Worm (Caenorhabditis elegans): ENCODE results near the gene Y54E2A.8.

DNA sequence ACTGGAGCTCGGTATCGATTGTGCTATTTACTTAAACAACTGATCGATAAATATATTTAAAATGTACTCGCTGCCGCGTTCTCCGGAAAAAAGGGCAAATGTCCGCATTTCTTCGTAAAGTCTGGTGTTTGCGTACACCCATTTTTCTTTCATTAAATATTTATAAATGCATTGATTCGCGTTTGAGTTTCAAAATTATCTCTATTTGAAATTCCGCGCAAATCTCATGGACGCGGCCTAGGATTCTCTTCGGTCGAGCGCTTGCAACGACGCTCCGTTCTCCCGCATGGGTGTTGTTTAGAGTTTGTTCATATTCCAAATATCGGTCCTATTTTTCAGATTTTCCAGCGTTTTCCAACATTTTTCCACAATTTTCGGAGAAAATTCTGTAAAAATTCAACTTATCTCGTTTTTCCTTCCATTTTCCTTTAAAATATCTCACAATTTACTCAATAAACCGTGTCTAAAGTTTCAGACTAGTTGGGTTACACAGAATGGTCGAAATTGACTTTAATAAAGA lies 16.9 kb downstream of the Y54E2A.8 start, which contains the start of gene eif-3.B:
- no peak for TF ChIP-seq hlh-13 (GFP tag; optimal IDR thresholded peaks at IDR 0.05)
- peak; percentile 78 for TF ChIP-seq rnt-1 (tag; optimal IDR thresholded peaks at IDR 0.05)
- TF ChIP-seq ref-2 (tag; optimal IDR thresholded peaks at IDR 0.05): peak; percentile 89
- TF ChIP-seq ceh-31 (tag; optimal IDR thresholded peaks at IDR 0.05): peak; percentile 98
- TF ChIP-seq nhr-11 (tag; optimal IDR thresholded peaks at IDR 0.05): no peak
- TF ChIP-seq sdc-2 (tag; optimal IDR thresholded peaks at IDR 0.05): no peak
- peak; percentile 81 for TF ChIP-seq hlh-8 (tag; optimal IDR thresholded peaks at IDR 0.05)
- peak; percentile 94 for TF ChIP-seq tbx-2 (tag; optimal IDR thresholded peaks at IDR 0.05)
- no peak for TF ChIP-seq pha-4 (tag; optimal IDR thresholded peaks at IDR 0.05)
- peak; percentile 83 for TF ChIP-seq nfya-1 (tag; optimal IDR thresholded peaks at IDR 0.05)
- TF ChIP-seq dmd-4 (tag; optimal IDR thresholded peaks at IDR 0.05; ENCODE audit: borderline replicate concordance): no peak

Data from whole organism, late embryonic.